Worm (Caenorhabditis elegans): ENCODE data around the gene ZK822.9.

DNA sequence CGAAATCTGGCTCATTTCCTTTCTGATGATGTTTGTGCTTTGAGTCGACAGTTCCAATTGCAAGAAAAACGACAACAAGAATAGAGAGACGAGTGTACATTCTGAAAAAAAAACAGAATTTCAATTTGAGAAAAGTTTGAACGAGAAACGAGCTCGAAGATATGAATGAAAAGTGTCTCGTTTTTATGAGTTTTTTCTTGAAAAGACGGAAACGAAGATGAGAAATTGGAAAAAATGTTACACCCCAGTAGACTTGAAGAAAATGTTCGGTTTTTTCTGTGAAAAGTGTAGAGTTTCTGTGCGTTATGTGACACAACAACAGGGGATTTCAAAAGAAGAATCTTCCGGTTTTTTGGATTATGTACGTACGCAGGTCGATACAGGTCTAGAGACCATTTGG is 7.3 kb downstream of the ZK822.9 start, which contains the start of gene srlf-31:
- no peak for TF ChIP-seq pha-4 (tag; optimal IDR thresholded peaks at IDR 0.05)
- no peak for TF ChIP-seq aly-2 (tag; optimal IDR thresholded peaks at IDR 0.05)
- TF ChIP-seq nhr-237 (tag; optimal IDR thresholded peaks at IDR 0.05) = no peak
- no peak for TF ChIP-seq nhr-23 (tag; optimal IDR thresholded peaks at IDR 0.05)
- no peak for TF ChIP-seq snpc-4 (tag; optimal IDR thresholded peaks at IDR 0.05)

Measured in whole organism, L3 larva.